Fruit fly (Drosophila melanogaster): ENCODE results near the gene Doc3.
A peak's percentile ranks its signal among the peaks of the same experiment; 100 is the strongest.

Gene Doc3

DNA sequence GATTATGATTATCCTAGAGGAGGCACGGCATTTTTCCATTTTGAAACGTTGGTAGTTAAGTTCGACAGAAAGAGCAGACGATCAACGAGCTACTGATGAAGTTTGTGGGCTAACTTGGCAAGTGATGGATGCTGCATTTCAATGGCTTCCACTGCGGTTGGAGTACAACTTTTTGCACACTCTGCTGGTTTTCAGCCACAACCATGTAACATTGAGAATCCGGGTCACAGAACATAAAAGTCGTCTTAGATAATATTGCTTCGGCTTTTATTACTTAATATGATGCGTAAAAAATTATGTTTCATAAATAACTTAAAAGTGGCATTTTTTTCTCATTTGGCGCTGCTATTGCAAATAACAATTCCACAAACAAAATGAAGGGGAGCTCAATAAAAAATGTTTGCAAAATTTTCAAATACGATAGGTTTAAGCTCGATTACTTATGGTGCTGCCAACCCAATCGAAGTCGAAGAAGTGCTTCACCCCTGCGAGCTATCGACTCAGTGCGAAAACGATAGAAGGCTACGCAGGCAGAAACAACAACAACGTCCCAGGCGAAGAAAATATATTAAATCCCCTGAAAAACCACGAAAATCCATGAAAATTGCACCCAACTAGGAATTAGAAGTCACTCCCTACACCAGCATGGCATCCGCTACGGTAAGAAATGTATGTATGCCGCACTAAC, 38.5 kb upstream of the Doc3 start, which contains the start of the genes CG5653 and CG5021:
CG5653 (minus strand) TSS at position 51 of the 688 bp plus-strand sequence.
CG5021 (plus strand) TSS at position 506 of the 688 bp plus-strand sequence.
- TF ChIP-seq sage (GFP tag; optimal IDR thresholded peaks at IDR 0.05) (no peak), tai (GFP tag; optimal IDR thresholded peaks at IDR 0.05) (no peak), brk (GFP tag; optimal IDR thresholded peaks at IDR 0.05) (no peak), Rel (GFP tag; optimal IDR thresholded peaks at IDR 0.05) (no peak), Rel (tag; optimal IDR thresholded peaks at IDR 0.05) (peak; percentile 79), Myc (optimal IDR thresholded peaks at IDR 0.05) (no peak), br (GFP tag; optimal IDR thresholded peaks at IDR 0.05) (no peak), sv (GFP tag; optimal IDR thresholded peaks at IDR 0.05) (no peak)

DNA sequence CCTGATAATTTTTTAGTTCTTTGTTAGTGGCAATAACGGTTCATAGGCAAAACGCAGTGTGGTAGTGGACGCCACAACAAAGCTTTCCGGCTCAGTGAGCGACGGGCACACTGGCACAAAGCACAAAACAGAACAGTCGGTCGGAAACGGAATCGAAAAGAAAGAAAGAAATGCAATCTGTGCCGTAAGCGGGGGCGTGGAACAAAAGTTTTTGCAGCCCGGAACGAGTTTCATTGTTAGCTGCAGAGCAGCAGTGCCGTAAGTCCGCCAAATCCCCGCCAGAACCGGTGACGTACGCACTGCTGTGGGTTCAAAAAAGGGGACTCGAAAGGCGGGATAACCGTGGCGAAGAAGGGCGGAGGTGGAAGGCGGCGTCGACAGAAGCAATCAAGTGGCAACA, 36.6 kb upstream of the Doc3 start, which contains the start of gene CG5026:
CG5026 (plus strand) TSS at position 92 of the 400 bp plus-strand sequence.
- no peak for TF ChIP-seq Dif (GFP tag; optimal IDR thresholded peaks at IDR 0.05; ENCODE audit: partially characterized antibody)
- TF ChIP-seq Rel (GFP tag; optimal IDR thresholded peaks at IDR 0.05), result no peak
- peak; percentile 76 for TF ChIP-seq Rel (tag; optimal IDR thresholded peaks at IDR 0.05)
- TF ChIP-seq sv (GFP tag; optimal IDR thresholded peaks at IDR 0.05), result no peak
- no peak for TF ChIP-seq foxo (GFP tag; optimal IDR thresholded peaks at IDR 0.05)
- TF ChIP-seq ey (GFP tag; optimal IDR thresholded peaks at IDR 0.05), result no peak
- no peak for TF ChIP-seq GATAd (GFP tag; optimal IDR thresholded peaks at IDR 0.05)
- TF ChIP-seq psq (GFP tag; optimal IDR thresholded peaks at IDR 0.05), result peak; percentile 93
- no peak for TF ChIP-seq br (GFP tag; optimal IDR thresholded peaks at IDR 0.05)
- no peak for TF ChIP-seq dl (GFP tag; optimal IDR thresholded peaks at IDR 0.05; ENCODE audit: insufficient read depth in 1 of 2, partially characterized antibody in 2 of 2)
- TF ChIP-seq dsf (GFP tag; optimal IDR thresholded peaks at IDR 0.05; ENCODE audit: borderline replicate concordance), result no peak
- no peak for TF ChIP-seq Hr83 (GFP tag; optimal IDR thresholded peaks at IDR 0.05; ENCODE audit: poor library complexity, severe bottlenecking)
- peak; percentile 3 for TF ChIP-seq OdsH (GFP tag; optimal IDR thresholded peaks at IDR 0.05)

DNA sequence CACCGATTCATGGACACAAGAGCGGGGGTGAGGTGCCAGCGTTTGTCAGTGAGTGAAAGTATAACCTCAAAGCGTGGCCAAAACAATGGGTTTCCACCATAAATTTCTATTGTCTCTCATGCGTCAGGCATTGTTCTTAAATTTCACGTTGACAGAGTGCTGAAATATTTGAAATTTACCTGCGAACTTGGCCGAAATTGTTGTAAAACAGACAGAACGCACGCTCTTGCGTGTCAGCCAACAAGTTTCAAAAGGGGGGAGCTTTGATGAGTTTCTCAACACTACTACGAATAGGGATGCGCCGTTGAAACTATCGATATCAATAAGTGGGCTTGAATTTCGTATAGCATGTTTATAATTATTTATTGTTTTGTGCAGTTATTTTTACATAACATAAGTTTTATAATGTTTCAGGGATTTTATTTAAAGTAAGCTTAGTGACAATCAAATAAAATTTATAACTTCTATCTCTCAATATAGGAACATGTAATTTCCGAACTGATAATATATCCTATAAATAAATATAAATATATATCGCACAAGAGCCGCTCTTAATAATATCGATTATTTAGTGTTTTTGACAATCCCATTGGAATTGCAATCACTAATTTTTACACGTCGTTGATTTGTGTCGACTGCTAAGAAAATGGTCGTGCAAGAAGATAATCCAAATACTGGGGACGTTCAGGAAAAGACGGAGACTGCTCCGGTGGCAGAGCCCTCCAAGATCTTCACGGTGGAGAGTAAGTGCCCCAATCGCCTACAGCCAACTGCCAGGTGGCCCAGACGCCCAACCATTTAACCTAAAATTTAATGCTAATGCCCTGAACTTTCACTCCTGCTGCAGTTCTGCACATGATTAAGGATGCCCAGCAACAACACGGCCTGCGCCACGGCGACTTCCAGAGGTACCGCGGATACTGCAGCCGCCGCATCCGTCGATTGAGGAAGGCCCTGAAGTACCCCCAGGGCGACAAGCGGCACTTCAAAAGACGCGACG, 30.2 kb upstream of the Doc3 start, which contains the start of the genes pix and Srp68:
pix (minus strand) TSS at position 288 of the 1,000 bp plus-strand sequence.
Srp68 (plus strand) TSS at position 569 of the 1,000 bp plus-strand sequence.
- no peak for TF ChIP-seq Dfd (GFP tag; optimal IDR thresholded peaks at IDR 0.05)
- no peak for TF ChIP-seq Myc (optimal IDR thresholded peaks at IDR 0.05)
- TF ChIP-seq ey (GFP tag; optimal IDR thresholded peaks at IDR 0.05), result peak; percentile 70
- no peak for TF ChIP-seq lola (GFP tag; optimal IDR thresholded peaks at IDR 0.05)
- TF ChIP-seq dl (GFP tag; optimal IDR thresholded peaks at IDR 0.05; ENCODE audit: insufficient read depth in 1 of 2, partially characterized antibody in 2 of 2), result no peak
- no peak for TF ChIP-seq N (GFP tag; optimal IDR thresholded peaks at IDR 0.05)
- no peak for TF ChIP-seq CG32264 (GFP tag; optimal IDR thresholded peaks at IDR 0.05)
- TF ChIP-seq Hr78 (GFP tag; optimal IDR thresholded peaks at IDR 0.05), result no peak
- peak; percentile 0 for TF ChIP-seq Hr83 (GFP tag; optimal IDR thresholded peaks at IDR 0.05; ENCODE audit: poor library complexity, severe bottlenecking)
- TF ChIP-seq woc (GFP tag; optimal IDR thresholded peaks at IDR 0.05), result peak; percentile 44
- peak; percentile 31 for TF ChIP-seq dmrt93B (GFP tag; optimal IDR thresholded peaks at IDR 0.05)
- TF ChIP-seq GATAd (GFP tag; optimal IDR thresholded peaks at IDR 0.05), result peak; percentile 60
- no peak for TF ChIP-seq dsf (GFP tag; optimal IDR thresholded peaks at IDR 0.05; ENCODE audit: borderline replicate concordance)
- peak; percentile 72 for TF ChIP-seq rgr (GFP tag; optimal IDR thresholded peaks at IDR 0.05)
- TF ChIP-seq h (GFP tag; optimal IDR thresholded peaks at IDR 0.05), result no peak
- no peak for TF ChIP-seq Dif (GFP tag; optimal IDR thresholded peaks at IDR 0.05; ENCODE audit: partially characterized antibody)
- peak; percentile 74 for TF ChIP-seq psq (GFP tag; optimal IDR thresholded peaks at IDR 0.05)
- TF ChIP-seq tai (GFP tag; optimal IDR thresholded peaks at IDR 0.05), result no peak
- no peak for TF ChIP-seq br (GFP tag; optimal IDR thresholded peaks at IDR 0.05)
- TF ChIP-seq Abd-B (GFP tag; optimal IDR thresholded peaks at IDR 0.05), result no peak
- no peak for TF ChIP-seq Mio (GFP tag; optimal IDR thresholded peaks at IDR 0.05)
- no peak for TF ChIP-seq usp (GFP tag; optimal IDR thresholded peaks at IDR 0.05)
- TF ChIP-seq Hnf4 (GFP tag; optimal IDR thresholded peaks at IDR 0.05), result no peak
- TF ChIP-seq Sp1 (GFP tag; optimal IDR thresholded peaks at IDR 0.05), result peak; percentile 74
- peak in 1 of 2 experiments; percentile 61 for TF ChIP-seq foxo (GFP tag; optimal IDR thresholded peaks at IDR 0.05)
- TF ChIP-seq brk (GFP tag; optimal IDR thresholded peaks at IDR 0.05), result no peak
- no peak for TF ChIP-seq fru (GFP tag; optimal IDR thresholded peaks at IDR 0.05)
- no peak for TF ChIP-seq CrebA (GFP tag; optimal IDR thresholded peaks at IDR 0.05; ENCODE audit: borderline replicate concordance)
- TF ChIP-seq OdsH (GFP tag; optimal IDR thresholded peaks at IDR 0.05), result peak; percentile 70
- TF ChIP-seq sage (GFP tag; optimal IDR thresholded peaks at IDR 0.05), result no peak
- TF ChIP-seq pan (optimal IDR thresholded peaks at IDR 0.05), result no peak
- peak; percentile 54 for TF ChIP-seq CG9705 (GFP tag; optimal IDR thresholded peaks at IDR 0.05)
- no peak for TF ChIP-seq Vsx2 (GFP tag; optimal IDR thresholded peaks at IDR 0.05; ENCODE audit: partially characterized antibody)
- TF ChIP-seq HLH106 (tag; optimal IDR thresholded peaks at IDR 0.05), result peak; percentile 80
- no peak for TF ChIP-seq jim (GFP tag; optimal IDR thresholded peaks at IDR 0.05)
- no peak for TF ChIP-seq Rel (GFP tag; optimal IDR thresholded peaks at IDR 0.05)
- TF ChIP-seq Rel (tag; optimal IDR thresholded peaks at IDR 0.05), result peak; percentile 25
- TF ChIP-seq sv (GFP tag; optimal IDR thresholded peaks at IDR 0.05), result peak; percentile 55
- no peak for TF ChIP-seq Jra (GFP tag; optimal IDR thresholded peaks at IDR 0.05)
